Fruit fly (Drosophila melanogaster) whole organism, embryonic: ENCODE measurements around the gene Oatp33Eb.

Source experiments
- BtbVII ChIP-seq: fragments of 200-800 bp; sonication (Bioruptor generic); optimal IDR thresholded peaks from 3 replicates; lab custom pipeline; 2017; ENCODE audit warnings: missing biosample characterization, mild to moderate bottlenecking, missing genetic modification characterization
- CG10267 ChIP-seq: fragments of 200-800 bp; sonication (Bioruptor generic); optimal IDR thresholded peaks from 2 replicates; lab custom pipeline; 2018; ENCODE audit warnings: missing biosample characterization, mild to moderate bottlenecking, missing genetic modification characterization, moderate library complexity
- CG10274 ChIP-seq: fragments of 200-800 bp; sonication (Bioruptor generic); optimal IDR thresholded peaks from 3 replicates; lab custom pipeline; 2017; ENCODE audit warnings: missing biosample characterization, mild to moderate bottlenecking, missing genetic modification characterization
- CG11456 ChIP-seq: fragments of 200-800 bp; sonication (Bioruptor generic); IDR thresholded peaks from 3 replicates; pipeline ENCODE4 v1.3.6; 2022; ENCODE audit warnings: missing biosample characterization, missing genetic modification characterization
- CG12236 ChIP-seq: fragments of 200-800 bp; sonication (Bioruptor generic); optimal IDR thresholded peaks from 2 replicates; lab custom pipeline; 2016; ENCODE audit warnings: missing biosample characterization, missing genetic modification characterization
- CG12299 ChIP-seq: fragments of 200-800 bp; sonication (Bioruptor generic); optimal IDR thresholded peaks from 2 replicates; lab custom pipeline; 2018; ENCODE audit warnings: missing biosample characterization, mild to moderate bottlenecking, missing genetic modification characterization
- CG14014 ChIP-seq: fragments of 200-800 bp; sonication (Bioruptor generic); IDR thresholded peaks from 2 replicates; pipeline ENCODE4 v1.3.6; 2022; ENCODE audit warnings: missing biosample characterization, missing genetic modification characterization
- CG17612 ChIP-seq: fragments of 200-800 bp; sonication (Bioruptor generic); IDR thresholded peaks from 2 replicates; pipeline ENCODE4 v1.3.6; 2022; ENCODE audit warnings: missing biosample characterization, missing genetic modification characterization
- CG1792 ChIP-seq: fragments of 200-800 bp; sonication (Bioruptor generic); optimal IDR thresholded peaks from 2 replicates; lab custom pipeline; 2016; ENCODE audit warnings: missing biosample characterization, missing genetic modification characterization
- CG18476 ChIP-seq: fragments of 200-800 bp; sonication (Bioruptor generic); optimal IDR thresholded peaks from 2 replicates; lab custom pipeline; 2016; ENCODE audit warnings: missing biosample characterization, mild to moderate bottlenecking, missing genetic modification characterization
- CG3281 ChIP-seq: fragments of 200-800 bp; sonication (Bioruptor generic); optimal IDR thresholded peaks from 3 replicates; lab custom pipeline; 2017; ENCODE audit warnings: missing biosample characterization, mild to moderate bottlenecking, missing genetic modification characterization
- CG5953 ChIP-seq: fragments of 200-800 bp; sonication (Bioruptor generic); IDR thresholded peaks from 2 replicates; pipeline ENCODE4 v1.3.6; 2022; ENCODE audit warnings: missing biosample characterization, missing genetic modification characterization
- CG6654 ChIP-seq: fragments of 200-800 bp; sonication (Bioruptor generic); optimal IDR thresholded peaks from 2 replicates; lab custom pipeline; 2017; ENCODE audit warnings: missing biosample characterization, mild to moderate bottlenecking, missing genetic modification characterization
- CG8388 ChIP-seq: fragments of 200-800 bp; sonication (Bioruptor generic); optimal IDR thresholded peaks from 2 replicates; lab custom pipeline; 2019; ENCODE audit warnings: missing biosample characterization, mild to moderate bottlenecking, missing genetic modification characterization, moderate library complexity
- CG9215 ChIP-seq: fragments of 200-800 bp; sonication (Bioruptor generic); IDR thresholded peaks from 2 replicates; pipeline ENCODE4 v1.3.6; 2022; ENCODE audit warnings: missing biosample characterization, missing genetic modification characterization
- D19A ChIP-seq: fragments of 200-800 bp; optimal IDR thresholded peaks from 3 replicates; lab custom pipeline; 2019; ENCODE audit warnings: missing biosample characterization, mild to moderate bottlenecking, missing genetic modification characterization, moderate library complexity
- Dad ChIP-seq: fragments of 200-800 bp; sonication (Bioruptor generic); optimal IDR thresholded peaks from 3 replicates; lab custom pipeline; 2016; ENCODE audit warnings: missing biosample characterization, missing genetic modification characterization
- E2f2 ChIP-seq: fragments of 200-800 bp; sonication (Bioruptor generic); IDR thresholded peaks from 2 replicates; pipeline ENCODE4 v1.3.6; 2022; ENCODE audit warnings: missing biosample characterization, missing genetic modification characterization
- Hr78 ChIP-seq, 2 experiments: fragments of 200-800 bp in 1 of 2; fragments of >200 bp in 1 of 2; sonication (Bioruptor generic) in 1 of 2; optimal IDR thresholded peaks; 2 replicates each; lab custom pipeline; 2017 to 2019; ENCODE audit warnings: missing biosample characterization in 2 of 2, missing genetic modification characterization in 2 of 2, mild to moderate bottlenecking in 1 of 2, moderate library complexity in 1 of 2
- MTF-1 ChIP-seq: fragments of 200-800 bp; sonication (Bioruptor generic); optimal IDR thresholded peaks from 2 replicates; lab custom pipeline; 2018; ENCODE audit warnings: missing biosample characterization, mild to moderate bottlenecking, missing genetic modification characterization, borderline replicate concordance
- Mrtf ChIP-seq: fragments of 200-800 bp; sonication (Bioruptor generic); IDR thresholded peaks from 3 replicates; pipeline ENCODE4 v1.3.6; 2022; ENCODE audit warnings: missing biosample characterization, missing genetic modification characterization
- Myb ChIP-seq: fragments of 200-800 bp; sonication (Bioruptor generic); optimal IDR thresholded peaks from 2 replicates; lab custom pipeline; 2016; ENCODE audit warnings: missing biosample characterization, missing genetic modification characterization
- NC2β ChIP-seq: fragments of 200-800 bp; sonication (Bioruptor generic); optimal IDR thresholded peaks from 2 replicates; lab custom pipeline; 2016; ENCODE audit warnings: missing biosample characterization, missing genetic modification characterization
- Oaz ChIP-seq: fragments of 200-800 bp; sonication (Bioruptor generic); IDR thresholded peaks from 2 replicates; pipeline ENCODE4 v1.3.6; 2022; ENCODE audit warnings: missing biosample characterization, missing genetic modification characterization
- Opbp ChIP-seq: fragments of 200-800 bp; sonication (Bioruptor generic); IDR thresholded peaks from 3 replicates; pipeline ENCODE4 v1.3.6; 2022; ENCODE audit warnings: missing biosample characterization, missing genetic modification characterization; ENCODE audit not compliant: partially characterized antibody
- Poxn ChIP-seq: fragments of 200-800 bp; sonication (Bioruptor generic); IDR thresholded peaks from 2 replicates; pipeline ENCODE4 v1.3.6; 2022; ENCODE audit warnings: missing biosample characterization, missing genetic modification characterization
- aop ChIP-seq: fragments of 200-800 bp; sonication (Bioruptor generic); IDR thresholded peaks from 2 replicates; pipeline ENCODE4 v1.3.6; 2022; ENCODE audit warnings: missing biosample characterization, missing genetic modification characterization
- ara ChIP-seq: fragments of 200-800 bp; sonication (Bioruptor generic); IDR thresholded peaks from 2 replicates; pipeline ENCODE4 v1.3.6; 2022; ENCODE audit warnings: missing biosample characterization, missing genetic modification characterization
- ase ChIP-seq: fragments of 200-800 bp; sonication (Bioruptor generic); IDR thresholded peaks from 3 replicates; pipeline ENCODE4 v1.3.6; 2022; ENCODE audit warnings: missing biosample characterization, missing genetic modification characterization
- bbx ChIP-seq: fragments of 200-800 bp; sonication (Bioruptor generic); IDR thresholded peaks from 2 replicates; pipeline ENCODE4 v1.3.6; 2022; ENCODE audit warnings: missing biosample characterization, missing genetic modification characterization; ENCODE audit not compliant: partially characterized antibody
- bigmax ChIP-seq: fragments of 200-800 bp; sonication (Bioruptor generic); optimal IDR thresholded peaks from 2 replicates; lab custom pipeline; 2018; ENCODE audit warnings: missing biosample characterization, mild to moderate bottlenecking, missing genetic modification characterization
- chm ChIP-seq: fragments of 200-800 bp; sonication (Bioruptor generic); IDR thresholded peaks from 2 replicates; pipeline ENCODE4 v1.3.6; 2022; ENCODE audit warnings: missing biosample characterization, missing genetic modification characterization
- cwo ChIP-seq: fragments of 200-800 bp; sonication (Bioruptor generic); optimal IDR thresholded peaks from 3 replicates; lab custom pipeline; 2017; ENCODE audit warnings: missing biosample characterization, missing genetic modification characterization, mild to moderate bottlenecking, moderate library complexity, missing genetic modification reagents
- danr ChIP-seq: fragments of 200-800 bp; sonication (Bioruptor generic); IDR thresholded peaks from 2 replicates; pipeline ENCODE4 v1.3.6; 2022; ENCODE audit warnings: missing biosample characterization, missing genetic modification characterization
- dati ChIP-seq: fragments of 200-800 bp; sonication (Bioruptor generic); IDR thresholded peaks from 2 replicates; pipeline ENCODE4 v1.3.6; 2022; ENCODE audit warnings: missing biosample characterization, missing genetic modification characterization
- disco-r ChIP-seq: fragments of 200-800 bp; sonication (Bioruptor generic); optimal IDR thresholded peaks from 2 replicates; lab custom pipeline; 2016; ENCODE audit warnings: missing biosample characterization, missing genetic modification characterization
- dysf ChIP-seq: fragments of 200-800 bp; sonication (Bioruptor generic); IDR thresholded peaks from 3 replicates; pipeline ENCODE4 v1.3.6; 2022; ENCODE audit warnings: missing biosample characterization, missing genetic modification characterization
- emc ChIP-seq: fragments of 200-800 bp; sonication (Bioruptor generic); optimal IDR thresholded peaks from 2 replicates; lab custom pipeline; 2016; ENCODE audit warnings: missing biosample characterization, missing genetic modification characterization
- lola ChIP-seq, 3 experiments: fragments of >200 bp in 2 of 3; fragments of 200-800 bp in 1 of 3; sonication (Bioruptor generic) in 1 of 3; optimal IDR thresholded peaks; 2 replicates each; lab custom pipeline; 2017 to 2019; ENCODE audit warnings: missing biosample characterization in 3 of 3, missing genetic modification characterization in 3 of 3, mild to moderate bottlenecking in 1 of 3, moderate library complexity in 1 of 3
- nmo ChIP-seq: fragments of 200-800 bp; sonication (Bioruptor generic); optimal IDR thresholded peaks from 2 replicates; lab custom pipeline; 2018; ENCODE audit warnings: missing biosample characterization, mild to moderate bottlenecking, missing genetic modification characterization, moderate library complexity
- nom ChIP-seq: fragments of 200-800 bp; sonication (Bioruptor generic); optimal IDR thresholded peaks from 2 replicates; lab custom pipeline; 2017; ENCODE audit warnings: missing biosample characterization, missing genetic modification characterization, mild to moderate bottlenecking, moderate library complexity, missing genetic modification reagents
- org-1 ChIP-seq: fragments of 200-800 bp; sonication (Bioruptor generic); optimal IDR thresholded peaks from 2 replicates; lab custom pipeline; 2017; ENCODE audit warnings: missing biosample characterization, missing genetic modification characterization
- pros ChIP-seq: fragments of 200-800 bp; sonication (Bioruptor generic); optimal IDR thresholded peaks from 3 replicates; lab custom pipeline; 2019; ENCODE audit warnings: missing biosample characterization, mild to moderate bottlenecking, missing genetic modification characterization, moderate library complexity
- scrt ChIP-seq: fragments of 200-800 bp; sonication (Bioruptor generic); optimal IDR thresholded peaks from 2 replicates; lab custom pipeline; 2018; ENCODE audit warnings: missing biosample characterization, mild to moderate bottlenecking, missing genetic modification characterization, moderate library complexity
- sens ChIP-seq: fragments of 200-800 bp; sonication (Bioruptor generic); peaks from one replicate; lab custom pipeline; 2016; ENCODE audit warnings: missing biosample characterization, missing genetic modification characterization
- stc ChIP-seq: fragments of 200-800 bp; sonication (Bioruptor generic); IDR thresholded peaks from 2 replicates; pipeline ENCODE4 v1.3.6; 2022; ENCODE audit warnings: missing biosample characterization, missing genetic modification characterization
- vfl ChIP-seq: fragments of 200-800 bp; sonication (Bioruptor generic); optimal IDR thresholded peaks from 2 replicates; lab custom pipeline; 2016; ENCODE audit warnings: missing biosample characterization, missing genetic modification characterization
- vnd ChIP-seq: fragments of 200-800 bp; sonication (Bioruptor generic); IDR thresholded peaks from 3 replicates; pipeline ENCODE4 v1.3.6; 2022; ENCODE audit warnings: missing biosample characterization, missing genetic modification characterization; ENCODE audit not compliant: partially characterized antibody
- zfh1 ChIP-seq: fragments of 200-800 bp; sonication (Bioruptor generic); IDR thresholded peaks from 3 replicates; pipeline ENCODE4 v1.3.6; 2022; ENCODE audit warnings: missing biosample characterization, missing genetic modification characterization

Gene Oatp33Eb

dm6 chr2L:12483866-12484554, 35.7 kb downstream of the Oatp33Eb start (continued):
- no peak for TF ChIP-seq bigmax (GFP tag; lab: Kevin White, UChicago)
- peak; percentile 78 for TF ChIP-seq cwo (GFP tag; lab: Kevin White, UChicago)
- peak; percentile 75 for TF ChIP-seq CG12236 (GFP tag; lab: Kevin White, UChicago)
- 0 out of 2 replicates have a peak, but pooled peaks have one; percentile 32 for TF ChIP-seq bbx
- TF ChIP-seq CG8388 (GFP tag; lab: Kevin White, UChicago): peak; percentile 85
- peak; percentile 89 for TF ChIP-seq CG3281 (GFP tag; lab: Kevin White, UChicago)
- peak; percentile 87 for TF ChIP-seq org-1 (GFP tag; lab: Kevin White, UChicago)
- peak; percentile 92 for TF ChIP-seq nmo (GFP tag; lab: Kevin White, UChicago)
- peak; percentile 43; the same call in 1 of the 2 replicates for TF ChIP-seq CG5953 (GFP tag; lab: Robert Waterston, UW)
- TF ChIP-seq CG1792 (GFP tag; lab: Kevin White, UChicago): peak; percentile 81
- TF ChIP-seq aop (GFP tag; lab: Robert Waterston, UW): no peak
- peak; percentile 88 for TF ChIP-seq CG14014 (GFP tag; lab: Robert Waterston, UW)
- TF ChIP-seq vfl: peak; percentile 80
- TF ChIP-seq emc (GFP tag; lab: Kevin White, UChicago): peak; percentile 69
- peak; percentile 85 for TF ChIP-seq chm
- TF ChIP-seq Dad: peak; percentile 82
- no peak for TF ChIP-seq Hr78 (GFP tag; optimal IDR thresholded peaks at IDR 0.05; lab: Kevin White, UChicago)
- no peak for TF ChIP-seq CG9215 (GFP tag; lab: Robert Waterston, UW)
- TF ChIP-seq danr: peak; percentile 84; the same call in 1 of the 2 replicates
- peak; percentile 80 for TF ChIP-seq CG6654 (GFP tag; lab: Kevin White, UChicago)
- TF ChIP-seq BtbVII: peak; percentile 86
- TF ChIP-seq dati (GFP tag; lab: Robert Waterston, UW): peak; percentile 57; the same call in 1 of the 2 replicates
- TF ChIP-seq ara (GFP tag; lab: Robert Waterston, UW): peak; percentile 66
- peak; percentile 87 for TF ChIP-seq zfh1
- peak; percentile 97 for TF ChIP-seq sens (GFP tag; lab: Kevin White, UChicago)
- peak; percentile 77 for TF ChIP-seq D19A
- peak; percentile 11 for TF ChIP-seq pros
- peak; percentile 90; the same call in 2 of the 3 replicates for TF ChIP-seq dysf (GFP tag; lab: Robert Waterston, UW)
- peak; percentile 43; the same call in 1 of the 2 replicates for TF ChIP-seq Poxn (GFP tag; lab: Robert Waterston, UW)
- peak; percentile 81; the same call in 2 of the 3 replicates for TF ChIP-seq ase (GFP tag; lab: Robert Waterston, UW)
- TF ChIP-seq NC2β: peak; percentile 87
- peak; percentile 83 for TF ChIP-seq CG18476 (GFP tag; lab: Kevin White, UChicago)
- TF ChIP-seq CG17612 (GFP tag; lab: Robert Waterston, UW): peak; percentile 76; the same call in 1 of the 2 replicates
- TF ChIP-seq scrt (GFP tag; lab: Kevin White, UChicago): peak; percentile 81
- TF ChIP-seq MTF-1: peak; percentile 50
- peak; percentile 73 for TF ChIP-seq E2f2
- TF ChIP-seq vnd: no peak
- peak; percentile 90 for TF ChIP-seq nom (GFP tag; lab: Kevin White, UChicago)
- peak in 1 of 3 experiments; percentile 85 for TF ChIP-seq lola (GFP tag; optimal IDR thresholded peaks at IDR 0.05; lab: Kevin White, UChicago)
- peak; percentile 78 for TF ChIP-seq disco-r (GFP tag; lab: Kevin White, UChicago)
- no peak; the same call in 1 of the 2 replicates for TF ChIP-seq Oaz (GFP tag; lab: Robert Waterston, UW)
- peak; percentile 63 for TF ChIP-seq CG10274 (GFP tag; lab: Kevin White, UChicago)
- peak; percentile 91 for TF ChIP-seq stc (GFP tag; lab: Robert Waterston, UW)
- peak; percentile 85 for TF ChIP-seq CG12299
- TF ChIP-seq CG11456 (GFP tag; lab: Robert Waterston, UW): no peak
- peak; percentile 79 for TF ChIP-seq CG10267 (tag; lab: Kevin White, UChicago)
- peak; percentile 64 for TF ChIP-seq Myb (GFP tag; lab: Kevin White, UChicago)
- no peak for TF ChIP-seq Opbp (GFP tag; lab: Robert Waterston, UW)
- no peak; the same call in 2 of the 3 replicates for TF ChIP-seq Mrtf (GFP tag; lab: Robert Waterston, UW)
